Worm (Caenorhabditis elegans): ENCODE measurements around the gene col-128.

The col-128 gene

DNA sequence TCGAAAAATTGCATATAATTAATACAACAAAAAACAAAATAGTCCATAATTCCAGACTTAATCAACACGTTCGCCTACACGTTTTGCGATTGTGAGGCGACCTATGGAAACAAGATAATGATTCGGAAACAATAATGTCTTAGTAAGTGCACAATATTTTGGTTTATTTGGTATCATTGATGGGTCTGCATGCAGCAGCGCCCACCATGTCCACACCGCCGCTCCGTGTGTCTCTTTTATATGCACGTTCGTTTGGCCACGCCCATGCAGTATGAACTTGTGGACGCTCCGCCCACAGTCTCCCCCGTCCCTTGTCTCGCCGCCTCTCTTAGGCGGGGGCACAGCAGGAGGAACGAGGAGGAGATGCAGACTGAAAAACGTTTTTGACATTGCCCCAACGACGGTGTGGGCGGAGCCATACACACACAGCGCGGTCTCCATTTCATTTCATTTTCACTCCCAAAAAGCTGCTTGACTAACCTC, 42.5 kb upstream of the col-128 start, which contains the start of gene mig-38 (continued):
- peak in 1 of 2 experiments; percentile 57 for TF ChIP-seq mdl-1 (tag; optimal IDR thresholded peaks at IDR 0.05)
- TF ChIP-seq nhr-11 (tag; optimal IDR thresholded peaks at IDR 0.05) = no peak
- no peak for TF ChIP-seq egl-27 (tag; optimal IDR thresholded peaks at IDR 0.05)
- no peak for TF ChIP-seq alr-1 (tag; optimal IDR thresholded peaks at IDR 0.05)

DNA sequence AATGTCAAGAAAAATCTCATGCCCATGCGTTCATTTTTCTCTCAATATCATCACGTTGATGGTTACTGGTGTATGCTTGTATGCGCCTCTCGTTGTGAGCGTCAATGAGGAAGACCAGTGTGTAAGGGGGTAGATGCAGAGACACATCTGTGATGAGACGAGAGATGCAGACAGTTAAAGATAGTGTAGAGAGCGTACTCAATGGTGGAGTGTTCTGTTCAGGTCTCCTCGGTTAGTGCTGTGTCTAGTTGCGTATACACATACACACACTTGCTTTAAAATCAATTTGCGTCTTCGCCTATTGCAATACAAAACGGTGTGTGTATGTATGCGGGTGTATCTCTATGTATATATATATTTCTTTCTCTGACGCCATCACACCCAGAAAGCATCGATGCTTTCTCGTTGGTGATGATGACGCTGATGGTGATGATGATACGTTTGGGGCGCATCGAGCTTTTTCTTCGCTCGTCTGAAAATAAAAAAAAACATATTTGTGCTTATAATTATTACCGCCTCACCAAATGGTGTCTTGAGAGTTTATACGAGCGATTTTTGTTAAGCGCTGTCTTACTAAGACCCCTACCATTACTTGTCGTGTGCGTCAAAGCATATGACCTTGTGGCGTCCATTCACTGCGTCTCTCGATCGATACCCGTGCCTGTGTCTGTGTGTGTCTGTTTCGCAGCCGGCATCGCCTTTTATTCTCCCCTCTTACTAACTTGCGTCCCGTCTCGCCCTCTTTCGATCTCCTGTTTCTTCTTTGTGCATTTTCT, 41.8 kb upstream of the col-128 start, which contains the start of gene F40F11.3:
Gene F40F11.3, minus strand, starts transcription at position 589 of the 776 bp plus-strand sequence.
- TF ChIP-seq mbf-1 (tag; optimal IDR thresholded peaks at IDR 0.05) (no peak), gmeb-1 (tag; optimal IDR thresholded peaks at IDR 0.05) (peak; percentile 65), skn-1 (tag; optimal IDR thresholded peaks at IDR 0.05) (peak; percentile 76), zag-1 (tag; optimal IDR thresholded peaks at IDR 0.05) (peak; percentile 79), nhr-12 (tag; optimal IDR thresholded peaks at IDR 0.05) (no peak), nhr-6 (tag; optimal IDR thresholded peaks at IDR 0.05) (peak; percentile 93), elt-3 (tag; optimal IDR thresholded peaks at IDR 0.05) (no peak), nhr-10 (tag; optimal IDR thresholded peaks at IDR 0.05) (peak; percentile 36), ztf-4 (tag; optimal IDR thresholded peaks at IDR 0.05) (peak; percentile 94), ZK546.5 (tag; optimal IDR thresholded peaks at IDR 0.05) (no peak), sma-9 (GFP tag; optimal IDR thresholded peaks at IDR 0.05) (peak; percentile 93), sma-9 (tag; optimal IDR thresholded peaks at IDR 0.05) (no peak), R02D3.7 (tag; optimal IDR thresholded peaks at IDR 0.05) (peak; percentile 6), C34F6.9 (tag; optimal IDR thresholded peaks at IDR 0.05) (peak; percentile 88), mab-5 (tag; optimal IDR thresholded peaks at IDR 0.05) (peak; percentile 53), blmp-1 (tag; optimal IDR thresholded peaks at IDR 0.05; ENCODE audit: insufficient read depth) (peak; percentile 80), crh-2 (tag; optimal IDR thresholded peaks at IDR 0.05) (peak; percentile 91), ztf-11 (tag; optimal IDR thresholded peaks at IDR 0.05) (no peak), ama-1 (optimal IDR thresholded peaks at IDR 0.05) (no peak), F13H6.1 (tag; optimal IDR thresholded peaks at IDR 0.05) (peak; percentile 95), egl-27 (tag; optimal IDR thresholded peaks at IDR 0.05) (peak; percentile 51), nhr-129 (tag; optimal IDR thresholded peaks at IDR 0.05) (peak; percentile 98), unc-55 (GFP tag; optimal IDR thresholded peaks at IDR 0.05) (peak; percentile 84), lin-13 (GFP tag; optimal IDR thresholded peaks at IDR 0.05) (peak; percentile 67), nhr-25 (tag; optimal IDR thresholded peaks at IDR 0.05) (peak; percentile 85), nhr-21 (tag; optimal IDR thresholded peaks at IDR 0.05) (peak; percentile 77), ztf-1 (GFP tag; conservative IDR thresholded peaks at IDR 0.05) (0 out of 2 replicates have a peak, but pooled peaks have one; percentile 16), alr-1 (tag; optimal IDR thresholded peaks at IDR 0.05) (peak; percentile 72), unc-39 (tag; optimal IDR thresholded peaks at IDR 0.05) (peak; percentile 13), unc-62 (GFP tag; optimal IDR thresholded peaks at IDR 0.05) (peak; percentile 16), nhr-77 (tag; optimal IDR thresholded peaks at IDR 0.05) (no peak), snpc-4 (tag; optimal IDR thresholded peaks at IDR 0.05) (peak; percentile 63), lsy-2 (tag; optimal IDR thresholded peaks at IDR 0.05) (peak; percentile 53 to 85), nhr-23 (tag; optimal IDR thresholded peaks at IDR 0.05) (no peak), fos-1 (tag; optimal IDR thresholded peaks at IDR 0.05) (peak; percentile 88), lin-39 (tag; optimal IDR thresholded peaks at IDR 0.05) (no peak), sem-4 (tag; optimal IDR thresholded peaks at IDR 0.05) (peak; percentile 92), ceh-16 (tag; optimal IDR thresholded peaks at IDR 0.05) (peak; percentile 71), lin-11 (tag; optimal IDR thresholded peaks at IDR 0.05) (peak; percentile 25), sma-3 (GFP tag; optimal IDR thresholded peaks at IDR 0.05) (peak; percentile 75), mdl-1 (tag; optimal IDR thresholded peaks at IDR 0.05) (peak; percentile 23 to 80)

All from whole organism, L2 larva.